Worm (Caenorhabditis elegans): ENCODE results near the gene upp-1.

DNA sequence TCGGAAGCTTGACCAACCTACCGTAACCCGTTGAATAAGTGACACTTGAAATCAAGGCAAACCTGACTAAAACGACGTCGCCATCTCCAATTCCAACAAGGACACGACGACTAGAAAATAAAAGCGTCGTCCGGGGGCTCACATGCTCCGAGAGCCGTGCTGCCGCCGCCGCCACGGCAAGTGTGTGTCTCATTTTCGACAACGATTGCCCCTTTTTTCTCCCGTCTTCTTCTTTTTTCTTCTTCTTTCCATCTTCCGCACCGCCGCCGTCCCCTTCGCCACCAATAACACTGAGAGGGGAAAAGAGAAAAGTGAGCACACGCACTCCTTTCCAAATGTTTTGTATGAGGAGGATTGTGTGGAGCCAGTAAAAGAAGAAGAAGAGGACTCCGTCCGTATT lies 18.3 kb upstream of the upp-1 start:
- TF ChIP-seq ama-1 (optimal IDR thresholded peaks at IDR 0.05) (no peak), flt-1 (GFP tag; IDR thresholded peaks at IDR 0.05) (no peak), ceh-13 (GFP tag; optimal IDR thresholded peaks at IDR 0.05) (no peak), ceh-36 (tag; optimal IDR thresholded peaks at IDR 0.05) (no peak), tbx-37 (GFP tag; conservative IDR thresholded peaks at IDR 0.05) (no peak), scrt-1 (GFP tag; IDR thresholded peaks at IDR 0.05) (no peak), ets-7 (tag; optimal IDR thresholded peaks at IDR 0.05) (no peak), pes-1 (GFP tag; IDR thresholded peaks at IDR 0.05) (no peak)
